Worm (Caenorhabditis elegans) whole organism, young adult: ENCODE data around the gene F56D5.2.

Source experiments
- B0035.1 ChIP-seq: sonication (generic microtip); optimal IDR thresholded peaks from 2 replicates; lab custom pipeline; 2016; ENCODE audit warnings: missing genetic modification characterization, mild to moderate bottlenecking, missing compliant biosample characterization, missing genotype, missing genetic modification reagents
- K11D2.4 ChIP-seq: fragments of 200-800 bp; sonication (Bioruptor generic); IDR thresholded peaks from 2 replicates; pipeline ENCODE4 v1.3.6; 2022; ENCODE audit warnings: missing genetic modification reagents, missing genetic modification characterization, missing compliant biosample characterization
- T26A5.8 ChIP-seq: sonication (generic microtip); optimal IDR thresholded peaks from 2 replicates; lab custom pipeline; 2016; ENCODE audit warnings: missing genetic modification characterization, missing compliant biosample characterization
- Y56A3A.18 ChIP-seq: fragments of 200-800 bp; sonication (Bioruptor generic); IDR thresholded peaks from 2 replicates; pipeline ENCODE4 v1.3.6; 2022; ENCODE audit warnings: missing genetic modification reagents, missing genetic modification characterization, missing compliant biosample characterization
- Y67H2A.10 ChIP-seq: fragments of 200-800 bp; sonication (Bioruptor generic); conservative IDR thresholded peaks from 2 replicates; pipeline ENCODE4 v1.3.6; 2022; ENCODE audit warnings: missing genetic modification reagents, missing genetic modification characterization, missing compliant biosample characterization
- aptf-3 ChIP-seq: fragments of 200-800 bp; sonication (Bioruptor generic); IDR thresholded peaks from 2 replicates; pipeline ENCODE4 v1.3.6; 2022; ENCODE audit warnings: missing genetic modification characterization, missing compliant biosample characterization
- atf-7 ChIP-seq: sonication (generic microtip); optimal IDR thresholded peaks from 2 replicates; lab custom pipeline; 2017; ENCODE audit warnings: mild to moderate bottlenecking, missing genetic modification characterization, missing compliant biosample characterization
- attf-6 ChIP-seq: fragments of 200-800 bp; sonication (Bioruptor generic); IDR thresholded peaks from 2 replicates; pipeline ENCODE4 v1.3.6; 2022; ENCODE audit warnings: missing genetic modification reagents, missing genetic modification characterization, missing compliant biosample characterization
- bed-2 ChIP-seq: fragments of 200-800 bp; sonication (Bioruptor generic); IDR thresholded peaks from 2 replicates; pipeline ENCODE4 v1.3.6; 2022; ENCODE audit warnings: missing genetic modification reagents, missing genetic modification characterization, missing compliant biosample characterization
- ccch-3 ChIP-seq: fragments of 200-800 bp; sonication (Bioruptor generic); optimal IDR thresholded peaks from 2 replicates; lab custom pipeline; 2018; ENCODE audit warnings: mild to moderate bottlenecking, missing genetic modification characterization, missing compliant biosample characterization
- cebp-2 ChIP-seq: fragments of 200-800 bp; sonication (Bioruptor generic); IDR thresholded peaks from 2 replicates; pipeline ENCODE4 v1.3.6; 2022; ENCODE audit warnings: missing genetic modification characterization, missing compliant biosample characterization
- ceh-100 ChIP-seq: fragments of 200-800 bp; sonication (Bioruptor generic); IDR thresholded peaks from 2 replicates; pipeline ENCODE4 v1.3.6; 2022; ENCODE audit warnings: missing genetic modification reagents, missing genetic modification characterization, missing compliant biosample characterization
- ceh-27 ChIP-seq: fragments of 200-800 bp; sonication (Bioruptor generic); optimal IDR thresholded peaks from 2 replicates; lab custom pipeline; 2018; ENCODE audit warnings: mild to moderate bottlenecking, missing genetic modification characterization, moderate library complexity, missing compliant biosample characterization
- ceh-40 ChIP-seq: fragments of 200-800 bp; sonication (Bioruptor generic); IDR thresholded peaks from 2 replicates; pipeline ENCODE4 v1.3.6; 2022; ENCODE audit warnings: missing genetic modification characterization, missing compliant biosample characterization
- ceh-79 ChIP-seq: sonication (generic microtip); optimal IDR thresholded peaks from 2 replicates; lab custom pipeline; 2017; ENCODE audit warnings: mild to moderate bottlenecking, missing genetic modification characterization, missing compliant biosample characterization
- ceh-91 ChIP-seq: fragments of 200-800 bp; sonication (Bioruptor generic); IDR thresholded peaks from 2 replicates; pipeline ENCODE4 v1.3.6; 2022; ENCODE audit warnings: missing genetic modification reagents, missing genetic modification characterization, missing compliant biosample characterization
- die-1 ChIP-seq: sonication (generic microtip); optimal IDR thresholded peaks from 2 replicates; lab custom pipeline; 2016; ENCODE audit warnings: missing genotype, mild to moderate bottlenecking, missing genetic modification characterization, missing compliant biosample characterization
- dox-1 ChIP-seq: fragments of 200-800 bp; sonication (Bioruptor generic); IDR thresholded peaks from 2 replicates; pipeline ENCODE4 v1.3.6; 2022; ENCODE audit warnings: missing genetic modification reagents, missing genetic modification characterization, missing compliant biosample characterization
- dpff-1 ChIP-seq: sonication (generic microtip); optimal IDR thresholded peaks from 2 replicates; lab custom pipeline; 2017; ENCODE audit warnings: mild to moderate bottlenecking, missing genetic modification characterization, missing compliant biosample characterization
- dpl-1 ChIP-seq: fragments of 150-350 bp; optimal IDR thresholded peaks from 2 replicates; lab custom pipeline; 2014; ENCODE audit warnings: missing biosample characterization, missing genetic modification reagents, missing genetic modification characterization
- egl-44 ChIP-seq: fragments of 200-800 bp; sonication (Bioruptor generic); IDR thresholded peaks from 2 replicates; pipeline ENCODE4 v1.3.6; 2022; ENCODE audit warnings: missing genetic modification reagents, missing genetic modification characterization, missing compliant biosample characterization
- ekl-4 ChIP-seq: fragments of 200-800 bp; sonication (Bioruptor generic); IDR thresholded peaks from 2 replicates; pipeline ENCODE4 v1.3.6; 2022; ENCODE audit warnings: missing genetic modification reagents, missing genetic modification characterization, missing compliant biosample characterization
- fkh-3 ChIP-seq: sonication (generic microtip); optimal IDR thresholded peaks from 2 replicates; lab custom pipeline; 2016; ENCODE audit warnings: mild to moderate bottlenecking, missing genetic modification characterization, missing compliant biosample characterization
- hlh-26 ChIP-seq: fragments of 200-800 bp; sonication (Bioruptor generic); conservative IDR thresholded peaks from 2 replicates; pipeline ENCODE4 v1.3.6; 2022; ENCODE audit warnings: missing genetic modification reagents, missing genetic modification characterization, missing compliant biosample characterization
- hmg-20 ChIP-seq: fragments of 200-800 bp; sonication (Bioruptor generic); IDR thresholded peaks from 2 replicates; pipeline ENCODE4 v1.3.6; 2022; ENCODE audit warnings: missing genetic modification reagents, missing genetic modification characterization, missing compliant biosample characterization
- lag-1 ChIP-seq: fragments of 200-800 bp; sonication (Bioruptor generic); IDR thresholded peaks from 2 replicates; pipeline ENCODE4 v1.3.6; 2022; ENCODE audit warnings: missing genetic modification reagents, missing genetic modification characterization, missing compliant biosample characterization
- lin-26 ChIP-seq: fragments of 200-800 bp; sonication (Bioruptor generic); IDR thresholded peaks from 2 replicates; pipeline ENCODE4 v1.3.6; 2022; ENCODE audit warnings: missing genetic modification reagents, missing genetic modification characterization, missing compliant biosample characterization
- lin-35 ChIP-seq, 3 experiments: fragments of 150-350 bp in 2 of 3; sonication (generic microtip) in 1 of 3; optimal IDR thresholded peaks; 2 replicates each; lab custom pipeline; 2014 to 2018; ENCODE audit warnings: missing biosample characterization in 3 of 3, missing genetic modification characterization in 3 of 3, missing genetic modification reagents in 3 of 3
- lin-54 ChIP-seq: fragments of 200-800 bp; sonication (Bioruptor generic); optimal IDR thresholded peaks from 2 replicates; lab custom pipeline; 2018; ENCODE audit warnings: mild to moderate bottlenecking, missing genetic modification characterization, missing compliant biosample characterization
- lsl-1 ChIP-seq: fragments of 200-800 bp; sonication (Bioruptor generic); optimal IDR thresholded peaks from 2 replicates; lab custom pipeline; 2018; ENCODE audit warnings: mild to moderate bottlenecking, missing genetic modification characterization, moderate library complexity, missing compliant biosample characterization
- lsy-27 ChIP-seq: sonication (generic microtip); optimal IDR thresholded peaks from 2 replicates; lab custom pipeline; 2017; ENCODE audit warnings: missing genetic modification characterization, mild to moderate bottlenecking, missing compliant biosample characterization, antibody characterized with exemption, missing genotype, borderline replicate concordance; ENCODE audit not compliant: insufficient read depth
- madf-10 ChIP-seq: sonication (generic microtip); optimal IDR thresholded peaks from 2 replicates; lab custom pipeline; 2016; ENCODE audit warnings: mild to moderate bottlenecking, missing genetic modification characterization, missing compliant biosample characterization
- mel-28 ChIP-seq: sonication (generic microtip); optimal IDR thresholded peaks from 2 replicates; lab custom pipeline; 2016; ENCODE audit warnings: borderline replicate concordance, mild to moderate bottlenecking, missing genetic modification characterization, missing compliant biosample characterization
- nfyb-1 ChIP-seq: fragments of 200-800 bp; sonication (Bioruptor generic); IDR thresholded peaks from 2 replicates; pipeline ENCODE4 v1.3.6; 2022; ENCODE audit warnings: missing genetic modification reagents, missing genetic modification characterization, missing compliant biosample characterization
- rcor-1 ChIP-seq: fragments of 200-800 bp; sonication (Bioruptor generic); IDR thresholded peaks from 2 replicates; pipeline ENCODE4 v1.3.6; 2022; ENCODE audit warnings: missing genetic modification reagents, missing genetic modification characterization, missing compliant biosample characterization
- rec-8 ChIP-seq, 2 experiments: sonication (generic microtip); optimal IDR thresholded peaks; 2 replicates each; lab custom pipeline; 2016; ENCODE audit warnings: mild to moderate bottlenecking in 2 of 2, missing genetic modification characterization in 2 of 2, missing genetic modification reagents in 2 of 2, missing genotype in 2 of 2, missing biosample characterization in 1 of 2, missing compliant biosample characterization in 1 of 2, moderate library complexity in 1 of 2
- repo-1 ChIP-seq: sonication (generic microtip); optimal IDR thresholded peaks from 2 replicates; lab custom pipeline; 2017; ENCODE audit warnings: mild to moderate bottlenecking, missing genetic modification characterization, missing compliant biosample characterization
- rpc-1 ChIP-seq, 2 experiments: fragments of 150-350 bp in 1 of 2; sonication (generic microtip) in 1 of 2; optimal IDR thresholded peaks; 2 replicates each; lab custom pipeline; 2014 to 2018; ENCODE audit warnings: missing biosample characterization in 1 of 2, missing genetic modification characterization in 1 of 2, missing genetic modification reagents in 1 of 2, missing genotype in 1 of 2
- snpc-3.4 ChIP-seq: sonication (generic microtip); optimal IDR thresholded peaks from 2 replicates; lab custom pipeline; 2017; ENCODE audit warnings: missing genetic modification characterization, mild to moderate bottlenecking, missing compliant biosample characterization, antibody characterized with exemption, moderate library complexity, missing genotype, missing genetic modification reagents
- snpc-4 ChIP-seq, 5 experiments: fragments of 150-350 bp in 1 of 5; sonication (generic microtip) in 4 of 5; optimal IDR thresholded peaks; 2 replicates each; lab custom pipeline; 2014 to 2018; ENCODE audit warnings: missing genetic modification characterization in 5 of 5, missing biosample characterization in 3 of 5, antibody characterized with exemption in 2 of 5, mild to moderate bottlenecking in 2 of 5, missing compliant biosample characterization in 2 of 5, missing genotype in 2 of 5, moderate library complexity in 2 of 5, missing genetic modification reagents in 1 of 5
- tbp1 ChIP-seq: fragments of 200-800 bp; sonication (Bioruptor generic); optimal IDR thresholded peaks from 2 replicates; lab custom pipeline; 2018; ENCODE audit warnings: mild to moderate bottlenecking, missing genetic modification characterization, missing compliant biosample characterization
- unc-130 ChIP-seq: sonication (generic microtip); optimal IDR thresholded peaks from 2 replicates; lab custom pipeline; 2016; ENCODE audit warnings: missing genetic modification reagents, missing genetic modification characterization, missing compliant biosample characterization
- unc-62 ChIP-seq: fragments of 150-350 bp; optimal IDR thresholded peaks from 2 replicates; lab custom pipeline; 2014; ENCODE audit warnings: missing biosample characterization, missing genetic modification reagents, missing genetic modification characterization
- xnd-1 ChIP-seq: sonication (generic microtip); optimal IDR thresholded peaks from 2 replicates; lab custom pipeline; 2016; ENCODE audit warnings: missing genotype, missing genetic modification reagents, missing genetic modification characterization, missing compliant biosample characterization
- zim-3 ChIP-seq: sonication (generic microtip); optimal IDR thresholded peaks from 2 replicates; lab custom pipeline; 2017; ENCODE audit warnings: mild to moderate bottlenecking, missing genetic modification characterization, moderate library complexity, missing compliant biosample characterization
- ztf-26 ChIP-seq: sonication (generic microtip); optimal IDR thresholded peaks from 2 replicates; lab custom pipeline; 2017; ENCODE audit warnings: missing genetic modification characterization, missing compliant biosample characterization
- ztf-28 ChIP-seq: fragments of 200-800 bp; sonication (Bioruptor generic); IDR thresholded peaks from 2 replicates; pipeline ENCODE4 v1.3.6; 2022; ENCODE audit warnings: missing genetic modification reagents, missing genetic modification characterization, missing compliant biosample characterization
- ztf-6 ChIP-seq: fragments of 200-800 bp; sonication (Bioruptor generic); IDR thresholded peaks from 2 replicates; pipeline ENCODE4 v1.3.6; 2022; ENCODE audit warnings: missing genetic modification reagents, missing genetic modification characterization, missing compliant biosample characterization

F56D5.2 gene

ce11 chrIV:9442106-9442532, 43.7 kb upstream of the F56D5.2 start (continued):
- TF ChIP-seq lsy-27, result no peak
- peak; percentile 30 for TF ChIP-seq snpc-3.4 (tag; lab: Kevin White, UChicago)
- TF ChIP-seq zim-3 (tag; lab: Kevin White, UChicago), result no peak
- no peak for TF ChIP-seq hlh-26
- no peak for TF ChIP-seq ceh-40 (GFP tag; lab: Robert Waterston, UW)
- 0 out of 2 replicates have a peak, but pooled peaks have one; percentile 11 for TF ChIP-seq cebp-2 (GFP tag; lab: Robert Waterston, UW)
- TF ChIP-seq ceh-100 (GFP tag; lab: Robert Waterston, UW), result no peak
- no peak for TF ChIP-seq mel-28 (tag; lab: Kevin White, UChicago)
- no peak for TF ChIP-seq egl-44 (GFP tag; lab: Robert Waterston, UW)
- TF ChIP-seq dox-1 (GFP tag; lab: Robert Waterston, UW), result peak; percentile 44; the same call in 1 of the 2 replicates
- no peak for TF ChIP-seq ztf-6
- TF ChIP-seq madf-10, result peak; percentile 35
- no peak for TF ChIP-seq Y67H2A.10 (GFP tag; lab: Robert Waterston, UW)
- no peak for TF ChIP-seq ceh-27 (GFP tag; lab: Kevin White, UChicago)
- no peak for TF ChIP-seq atf-7 (tag; lab: Kevin White, UChicago)
- no peak for TF ChIP-seq snpc-4 (GFP tag; optimal IDR thresholded peaks at IDR 0.05; lab: Kevin White, UChicago)
- peak; percentile 18 to 83 (median 55) for TF ChIP-seq snpc-4 (tag; optimal IDR thresholded peaks at IDR 0.05; lab: Kevin White, UChicago)
- TF ChIP-seq ceh-91 (GFP tag; lab: Robert Waterston, UW), result no peak
- TF ChIP-seq K11D2.4, result no peak
- TF ChIP-seq bed-2 (GFP tag; lab: Robert Waterston, UW), result no peak
- peak; percentile 41 for TF ChIP-seq repo-1 (tag; lab: Kevin White, UChicago)
- TF ChIP-seq tbp1 (GFP tag; lab: Kevin White, UChicago), result peak; percentile 49
- no peak for TF ChIP-seq dpl-1 (GFP tag; lab: Kevin White, UChicago)
- no peak for TF ChIP-seq rcor-1 (GFP tag; lab: Robert Waterston, UW)
- no peak for TF ChIP-seq xnd-1
- 0 out of 2 replicates have a peak, but pooled peaks have one; percentile 20 for TF ChIP-seq lin-26 (GFP tag; lab: Robert Waterston, UW)
- no peak for TF ChIP-seq T26A5.8
- no peak for TF ChIP-seq attf-6 (GFP tag; lab: Robert Waterston, UW)
- TF ChIP-seq ztf-26 (tag; lab: Kevin White, UChicago), result peak; percentile 81
- TF ChIP-seq aptf-3 (GFP tag; lab: Robert Waterston, UW), result no peak
- peak; percentile 61 for TF ChIP-seq nfyb-1 (GFP tag; lab: Robert Waterston, UW)
- TF ChIP-seq B0035.1, result no peak
- no peak for TF ChIP-seq rpc-1 (optimal IDR thresholded peaks at IDR 0.05; lab: Kevin White, UChicago)
- no peak for TF ChIP-seq rpc-1 (tag; optimal IDR thresholded peaks at IDR 0.05; lab: Kevin White, UChicago)
- no peak for TF ChIP-seq Y56A3A.18
- TF ChIP-seq ztf-28 (GFP tag; lab: Robert Waterston, UW), result no peak
- TF ChIP-seq lsl-1 (GFP tag; lab: Kevin White, UChicago), result no peak
- TF ChIP-seq unc-130 (GFP tag; lab: Kevin White, UChicago), result no peak
- no peak for TF ChIP-seq ekl-4 (GFP tag; lab: Robert Waterston, UW)
- peak; percentile 11 for TF ChIP-seq unc-62 (GFP tag; lab: Kevin White, UChicago)
- peak; percentile 34 for TF ChIP-seq die-1 (tag; lab: Kevin White, UChicago)
- no peak for TF ChIP-seq lin-35 (GFP tag; optimal IDR thresholded peaks at IDR 0.05; lab: Kevin White, UChicago)
- TF ChIP-seq rec-8 (tag; optimal IDR thresholded peaks at IDR 0.05; lab: Kevin White, UChicago), result no peak
- TF ChIP-seq hmg-20, result no peak
- no peak for TF ChIP-seq ceh-79 (tag; lab: Kevin White, UChicago)
- no peak for TF ChIP-seq fkh-3 (tag; lab: Kevin White, UChicago)
- no peak for TF ChIP-seq ccch-3 (GFP tag; lab: Kevin White, UChicago)
- no peak for TF ChIP-seq lag-1
- no peak for TF ChIP-seq dpff-1 (tag; lab: Kevin White, UChicago)
- TF ChIP-seq lin-54 (GFP tag; lab: Kevin White, UChicago), result peak; percentile 36
- TF ChIP-seq, all 124 proteins: peak for 33
